Fruit fly (Drosophila melanogaster) whole organism, embryonic: ENCODE measurements around the gene Plzf.
A peak's percentile ranks its signal among the peaks of the same experiment; 100 is the strongest.

Experiments
- Asciz ChIP-seq: fragments of 200-800 bp; sonication (Bioruptor generic); optimal IDR thresholded peaks from 2 replicates; lab custom pipeline; 2017; ENCODE audit warnings: missing biosample characterization, mild to moderate bottlenecking, missing genetic modification characterization, missing genetic modification reagents
- BtbVII ChIP-seq: fragments of 200-800 bp; sonication (Bioruptor generic); optimal IDR thresholded peaks from 3 replicates; lab custom pipeline; 2017; ENCODE audit warnings: missing biosample characterization, mild to moderate bottlenecking, missing genetic modification characterization
- CG10209 ChIP-seq: fragments of 200-800 bp; sonication (Bioruptor generic); optimal IDR thresholded peaks from 3 replicates; lab custom pipeline; 2017; ENCODE audit warnings: missing biosample characterization, mild to moderate bottlenecking, missing genetic modification characterization, missing genetic modification reagents
- CG10565 ChIP-seq: fragments of 200-800 bp; sonication (Bioruptor generic); optimal IDR thresholded peaks from 3 replicates; lab custom pipeline; 2016; ENCODE audit warnings: missing biosample characterization, mild to moderate bottlenecking, missing genetic modification characterization
- CG10654 ChIP-seq: fragments of 200-800 bp; sonication (Bioruptor generic); optimal IDR thresholded peaks from 2 replicates; lab custom pipeline; 2016; ENCODE audit warnings: missing biosample characterization, missing genetic modification characterization
- CG11247 ChIP-seq: fragments of 200-800 bp; sonication (Bioruptor generic); IDR thresholded peaks from 2 replicates; pipeline ENCODE4 v1.3.6; 2022; ENCODE audit warnings: missing biosample characterization, missing genetic modification characterization
- CG11560 ChIP-seq: fragments of 200-800 bp; sonication (Bioruptor generic); IDR thresholded peaks from 3 replicates; pipeline ENCODE4 v1.3.6; 2022; ENCODE audit warnings: missing biosample characterization, missing genetic modification characterization
- CG12104 ChIP-seq: fragments of 200-800 bp; sonication (Bioruptor generic); optimal IDR thresholded peaks from 3 replicates; lab custom pipeline; 2016; ENCODE audit warnings: missing biosample characterization, missing genetic modification characterization
- CG12219 ChIP-seq: fragments of 200-800 bp; sonication (Bioruptor generic); optimal IDR thresholded peaks from 3 replicates; lab custom pipeline; 2018; ENCODE audit warnings: missing biosample characterization, mild to moderate bottlenecking, missing genetic modification characterization
- CG12942 ChIP-seq: fragments of 200-800 bp; sonication (Bioruptor generic); optimal IDR thresholded peaks from 3 replicates; lab custom pipeline; 2016; ENCODE audit warnings: missing biosample characterization, missing genetic modification characterization
- CG13424 ChIP-seq: fragments of 200-800 bp; sonication (Bioruptor generic); optimal IDR thresholded peaks from 2 replicates; lab custom pipeline; 2019; ENCODE audit warnings: missing biosample characterization, mild to moderate bottlenecking, missing genetic modification characterization, moderate library complexity
- CG13775 ChIP-seq: fragments of 200-800 bp; sonication (Bioruptor generic); optimal IDR thresholded peaks from 3 replicates; lab custom pipeline; 2017; ENCODE audit warnings: missing biosample characterization, mild to moderate bottlenecking, missing genetic modification characterization
- CG17361 ChIP-seq: fragments of 200-800 bp; sonication (Bioruptor generic); IDR thresholded peaks from 3 replicates; pipeline ENCODE4 v1.3.6; 2022; ENCODE audit warnings: missing biosample characterization, missing genetic modification characterization
- CG18619 ChIP-seq: fragments of 200-800 bp; sonication (Bioruptor generic); optimal IDR thresholded peaks from 3 replicates; lab custom pipeline; 2017; ENCODE audit warnings: missing biosample characterization, mild to moderate bottlenecking, missing genetic modification characterization
- CG2712 ChIP-seq: fragments of 200-800 bp; optimal IDR thresholded peaks from 3 replicates; lab custom pipeline; 2019; ENCODE audit warnings: missing biosample characterization, mild to moderate bottlenecking, missing genetic modification characterization, moderate library complexity
- CG3065 ChIP-seq: fragments of 200-800 bp; sonication (Bioruptor generic); optimal IDR thresholded peaks from 2 replicates; lab custom pipeline; 2016; ENCODE audit warnings: missing biosample characterization, missing genetic modification characterization
- CG3407 ChIP-seq: fragments of 200-800 bp; sonication (Bioruptor generic); optimal IDR thresholded peaks from 2 replicates; lab custom pipeline; 2018; ENCODE audit warnings: missing biosample characterization, mild to moderate bottlenecking, missing genetic modification characterization
- CG7786 ChIP-seq: fragments of 200-800 bp; sonication (Bioruptor generic); optimal IDR thresholded peaks from 2 replicates; lab custom pipeline; 2016; ENCODE audit warnings: missing biosample characterization, missing genetic modification characterization
- CG7963 ChIP-seq: fragments of 200-800 bp; sonication (Bioruptor generic); IDR thresholded peaks from 3 replicates; pipeline ENCODE4 v1.3.6; 2022; ENCODE audit warnings: missing biosample characterization, missing genetic modification characterization; ENCODE audit not compliant: partially characterized antibody
- CG8478 ChIP-seq: fragments of >200 bp; optimal IDR thresholded peaks from 2 replicates; lab custom pipeline; 2018
- Camta ChIP-seq: fragments of 200-800 bp; sonication (Bioruptor generic); optimal IDR thresholded peaks from 2 replicates; lab custom pipeline; 2016; ENCODE audit warnings: missing biosample characterization, missing genetic modification characterization
- E2f1 ChIP-seq: fragments of 200-800 bp; sonication (Bioruptor generic); IDR thresholded peaks from 2 replicates; pipeline ENCODE4 v1.3.6; 2022; ENCODE audit warnings: missing biosample characterization, missing genetic modification characterization
- H2.0 ChIP-seq: fragments of 200-800 bp; sonication (Bioruptor generic); IDR thresholded peaks from 2 replicates; pipeline ENCODE4 v1.3.6; 2022; ENCODE audit warnings: missing biosample characterization, missing genetic modification characterization
- Hey ChIP-seq: fragments of 200-800 bp; sonication (Bioruptor generic); optimal IDR thresholded peaks from 3 replicates; lab custom pipeline; 2018; ENCODE audit warnings: missing biosample characterization, mild to moderate bottlenecking, missing genetic modification characterization
- Mad ChIP-seq: fragments of 200-800 bp; sonication (Bioruptor generic); optimal IDR thresholded peaks from 2 replicates; lab custom pipeline; 2016; ENCODE audit warnings: missing biosample characterization, missing genetic modification characterization
- Max ChIP-seq: fragments of 200-800 bp; sonication (Bioruptor generic); optimal IDR thresholded peaks from 2 replicates; lab custom pipeline; 2016; ENCODE audit warnings: missing biosample characterization, mild to moderate bottlenecking, missing genetic modification characterization
- Spps ChIP-seq: fragments of 200-800 bp; sonication (Bioruptor generic); optimal IDR thresholded peaks from 2 replicates; lab custom pipeline; 2018; ENCODE audit warnings: missing biosample characterization, mild to moderate bottlenecking, missing genetic modification characterization
- Trl ChIP-seq, 3 experiments: fragments of >200 bp in 2 of 3; fragments of 200-800 bp in 1 of 3; sonication (Bioruptor generic) in 1 of 3; optimal IDR thresholded peaks; 2 replicates in 1 of 3; 3 replicates in 2 of 3; lab custom pipeline; 2016 to 2017; ENCODE audit warnings: missing biosample characterization in 1 of 3, missing genetic modification characterization in 1 of 3
- Vsx1 ChIP-seq: fragments of 200-800 bp; sonication (Bioruptor generic); optimal IDR thresholded peaks from 2 replicates; lab custom pipeline; 2017; ENCODE audit warnings: missing biosample characterization, mild to moderate bottlenecking, missing genetic modification characterization, missing genetic modification reagents
- btn ChIP-seq: fragments of 200-800 bp; sonication (Bioruptor generic); optimal IDR thresholded peaks from 2 replicates; lab custom pipeline; 2016; ENCODE audit warnings: missing biosample characterization, missing genetic modification characterization
- cg ChIP-seq: fragments of 200-800 bp; sonication (Bioruptor generic); optimal IDR thresholded peaks from 3 replicates; lab custom pipeline; 2019; ENCODE audit warnings: missing biosample characterization, mild to moderate bottlenecking, missing genetic modification characterization, moderate library complexity
- chif ChIP-seq, 2 experiments: fragments of 200-800 bp; sonication (Bioruptor generic); optimal IDR thresholded peaks; 3 replicates each; lab custom pipeline; 2016; ENCODE audit warnings: missing biosample characterization in 2 of 2, missing genetic modification characterization in 2 of 2
- crp ChIP-seq, 2 experiments: fragments of 200-800 bp; sonication (Bioruptor generic); optimal IDR thresholded peaks; 2 replicates in 1 of 2; 3 replicates in 1 of 2; lab custom pipeline; 2017; ENCODE audit warnings: missing biosample characterization in 2 of 2, missing genetic modification characterization in 2 of 2, mild to moderate bottlenecking in 1 of 2, moderate library complexity in 1 of 2
- dan ChIP-seq: fragments of 200-800 bp; sonication (Bioruptor generic); IDR thresholded peaks from 2 replicates; pipeline ENCODE4 v1.3.6; 2022; ENCODE audit warnings: missing biosample characterization, missing genetic modification characterization
- ftz-f1 ChIP-seq: fragments of 200-800 bp; sonication (Bioruptor generic); optimal IDR thresholded peaks from 2 replicates; lab custom pipeline; 2016; ENCODE audit warnings: missing biosample characterization, missing genetic modification characterization
- fu2 ChIP-seq: fragments of 200-800 bp; sonication (Bioruptor generic); optimal IDR thresholded peaks from 2 replicates; lab custom pipeline; 2016; ENCODE audit warnings: missing biosample characterization, missing genetic modification characterization
- gro ChIP-seq: fragments of 200-800 bp; sonication (Bioruptor generic); optimal IDR thresholded peaks from 2 replicates; lab custom pipeline; 2016; ENCODE audit warnings: missing biosample characterization, missing genetic modification characterization
- hb ChIP-seq: fragments of 200-800 bp; sonication (Bioruptor generic); IDR thresholded peaks from 3 replicates; pipeline ENCODE4 v1.3.6; 2022; ENCODE audit warnings: missing biosample characterization, missing genetic modification characterization; ENCODE audit not compliant: partially characterized antibody
- inv ChIP-seq: fragments of 200-800 bp; sonication (Bioruptor generic); IDR thresholded peaks from 2 replicates; pipeline ENCODE4 v1.3.6; 2022; ENCODE audit warnings: missing biosample characterization, missing genetic modification characterization; ENCODE audit not compliant: partially characterized antibody
- jumu ChIP-seq: fragments of 200-800 bp; sonication (Bioruptor generic); optimal IDR thresholded peaks from 3 replicates; lab custom pipeline; 2016; ENCODE audit warnings: missing biosample characterization, missing genetic modification characterization
- nerfin-1 ChIP-seq: fragments of 200-800 bp; sonication (Bioruptor generic); optimal IDR thresholded peaks from 3 replicates; lab custom pipeline; 2019; ENCODE audit warnings: missing biosample characterization, mild to moderate bottlenecking, missing genetic modification characterization, moderate library complexity
- nerfin-2 ChIP-seq: fragments of 200-800 bp; sonication (Bioruptor generic); IDR thresholded peaks from 2 replicates; pipeline ENCODE4 v1.3.6; 2022; ENCODE audit warnings: missing biosample characterization, missing genetic modification characterization; ENCODE audit not compliant: partially characterized antibody
- pho ChIP-seq: fragments of 200-800 bp; sonication (Bioruptor generic); optimal IDR thresholded peaks from 2 replicates; lab custom pipeline; 2016; ENCODE audit warnings: missing biosample characterization, missing genetic modification characterization
- sd ChIP-seq: fragments of 200-800 bp; sonication (Bioruptor generic); optimal IDR thresholded peaks from 3 replicates; lab custom pipeline; 2018; ENCODE audit warnings: missing biosample characterization, mild to moderate bottlenecking, missing genetic modification characterization, moderate library complexity
- sens ChIP-seq: fragments of 200-800 bp; sonication (Bioruptor generic); peaks from one replicate; lab custom pipeline; 2016; ENCODE audit warnings: missing biosample characterization, missing genetic modification characterization
- sim ChIP-seq: fragments of 200-800 bp; sonication (Bioruptor generic); IDR thresholded peaks from 2 replicates; pipeline ENCODE4 v1.3.6; 2022; ENCODE audit warnings: missing biosample characterization, missing genetic modification characterization
- sima ChIP-seq: fragments of 200-800 bp; sonication (Bioruptor generic); optimal IDR thresholded peaks from 2 replicates; lab custom pipeline; 2016; ENCODE audit warnings: missing biosample characterization, missing genetic modification characterization
- sna ChIP-seq: fragments of 200-800 bp; sonication (Bioruptor generic); IDR thresholded peaks from 2 replicates; pipeline ENCODE4 v1.3.6; 2022; ENCODE audit warnings: missing biosample characterization, missing genetic modification characterization; ENCODE audit not compliant: partially characterized antibody
- stwl ChIP-seq: fragments of 200-800 bp; sonication (Bioruptor generic); optimal IDR thresholded peaks from 3 replicates; lab custom pipeline; 2018; ENCODE audit warnings: missing biosample characterization, mild to moderate bottlenecking, missing genetic modification characterization, moderate library complexity
- unpg ChIP-seq: fragments of 200-800 bp; sonication (Bioruptor generic); optimal IDR thresholded peaks from 3 replicates; lab custom pipeline; 2018; ENCODE audit warnings: missing biosample characterization, mild to moderate bottlenecking, missing genetic modification characterization, moderate library complexity
- usp ChIP-seq: fragments of >200 bp; optimal IDR thresholded peaks from 2 replicates; lab custom pipeline; 2017; ENCODE audit warnings: missing biosample characterization, missing genetic modification characterization

The Plzf gene

dm6 chr2L:12004211-12004979 lies 44.3 kb downstream of the Plzf start (continued):
- TF ChIP-seq hb (no peak), CG12219 (GFP tag; lab: Kevin White, UChicago) (peak; percentile 77), sim (GFP tag; lab: Robert Waterston, UW) (no peak), CG17361 (GFP tag; lab: Robert Waterston, UW) (no peak), sna (GFP tag; lab: Robert Waterston, UW) (no peak), btn (GFP tag; lab: Kevin White, UChicago) (peak; percentile 12), CG2712 (tag; lab: Kevin White, UChicago) (peak; percentile 2), CG10654 (peak; percentile 32), H2.0 (GFP tag; lab: Robert Waterston, UW) (no peak), sens (GFP tag; lab: Kevin White, UChicago) (peak; percentile 95), Vsx1 (GFP tag; lab: Kevin White, UChicago) (peak; percentile 88), CG13424 (tag; lab: Kevin White, UChicago) (peak; percentile 76), Mad (GFP tag; lab: Kevin White, UChicago) (peak; percentile 31), usp (GFP tag; lab: Kevin White, UChicago) (no peak), Camta (GFP tag; lab: Kevin White, UChicago) (peak; percentile 72), CG18619 (GFP tag; lab: Kevin White, UChicago) (peak; percentile 79), unpg (peak; percentile 70), chif (GFP tag; optimal IDR thresholded peaks at IDR 0.05; lab: Kevin White, UChicago) (peak; percentile 27 to 42), nerfin-2 (GFP tag; lab: Robert Waterston, UW) (no peak), fu2 (GFP tag; lab: Kevin White, UChicago) (no peak), CG11560 (no peak), CG13775 (GFP tag; lab: Kevin White, UChicago) (peak; percentile 10), CG10565 (no peak), CG7963 (no peak), E2f1 (GFP tag; lab: Robert Waterston, UW) (no peak), Trl (optimal IDR thresholded peaks at IDR 0.05; lab: Kevin White, UChicago) (no peak), Trl (GFP tag; optimal IDR thresholded peaks at IDR 0.05; lab: Kevin White, UChicago) (peak; percentile 79), CG12942 (GFP tag; lab: Kevin White, UChicago) (peak; percentile 6), CG8478 (lab: Kevin White, UChicago) (no peak), ftz-f1 (GFP tag; lab: Kevin White, UChicago) (peak; percentile 97), dan (GFP tag; lab: Robert Waterston, UW) (no peak), sima (peak; percentile 39), Spps (tag; lab: Kevin White, UChicago) (peak; percentile 7), CG11247 (GFP tag; lab: Robert Waterston, UW) (no peak), Asciz (GFP tag; lab: Kevin White, UChicago) (peak; percentile 85), Max (GFP tag; lab: Kevin White, UChicago) (peak; percentile 24), CG7786 (GFP tag; lab: Kevin White, UChicago) (no peak), CG10209 (peak; percentile 84)
- TF ChIP-seq, all 482 proteins: peak for 230

dm6 chr2L:12003792-12004210 lies 44.9 kb downstream of the Plzf start:
- peak; percentile 94 for TF ChIP-seq cg (GFP tag; lab: Kevin White, UChicago)
- no peak for TF ChIP-seq BtbVII (GFP tag; lab: Kevin White, UChicago)
- no peak for TF ChIP-seq CG12104 (GFP tag; lab: Kevin White, UChicago)
- TF ChIP-seq Hey (tag; lab: Kevin White, UChicago): no peak
- no peak for TF ChIP-seq inv (GFP tag; lab: Robert Waterston, UW)
- TF ChIP-seq crp (GFP tag; optimal IDR thresholded peaks at IDR 0.05; lab: Kevin White, UChicago): no peak
- TF ChIP-seq CG3407 (GFP tag; lab: Kevin White, UChicago): no peak
- no peak for TF ChIP-seq stwl (tag; lab: Kevin White, UChicago)
- no peak for TF ChIP-seq gro (GFP tag; lab: Kevin White, UChicago)
- TF ChIP-seq jumu (GFP tag; lab: Kevin White, UChicago): no peak
- no peak for TF ChIP-seq pho (GFP tag; lab: Kevin White, UChicago)
- peak; percentile 67 for TF ChIP-seq nerfin-1
- TF ChIP-seq sd (tag; lab: Kevin White, UChicago): peak; percentile 95
- no peak for TF ChIP-seq CG3065 (GFP tag; lab: Kevin White, UChicago)
